Worm (Caenorhabditis elegans) whole organism, late embryonic: Measurements from ENCODE around the gene srh-266.

Experiments used
- C08G9.2 ChIP-seq: sonication (generic microtip); optimal IDR thresholded peaks from 2 replicates; lab custom pipeline; 2016; ENCODE audit warnings: mild to moderate bottlenecking, missing genetic modification characterization, moderate library complexity, missing compliant biosample characterization
- Y22D7AL.16 ChIP-seq: sonication (generic microtip); optimal IDR thresholded peaks from 2 replicates; lab custom pipeline; 2016; ENCODE audit warnings: missing genetic modification characterization, missing compliant biosample characterization
- ahr-1 ChIP-seq: sonication (generic microtip); optimal IDR thresholded peaks from 2 replicates; lab custom pipeline; 2016; ENCODE audit warnings: missing genetic modification characterization, missing compliant biosample characterization
- ceh-14 ChIP-seq: sonication (generic microtip); optimal IDR thresholded peaks from 2 replicates; lab custom pipeline; 2016; ENCODE audit warnings: missing genotype, missing genetic modification characterization, missing compliant biosample characterization
- ceh-18 ChIP-seq: sonication (generic microtip); optimal IDR thresholded peaks from 2 replicates; lab custom pipeline; 2016; ENCODE audit warnings: missing genetic modification characterization, missing compliant biosample characterization
- ceh-24 ChIP-seq: sonication (generic microtip); optimal IDR thresholded peaks from 2 replicates; lab custom pipeline; 2016; ENCODE audit warnings: mild to moderate bottlenecking, missing genetic modification characterization, missing compliant biosample characterization
- ceh-30 ChIP-seq: fragments of 150-350 bp; optimal IDR thresholded peaks from 2 replicates; lab custom pipeline; 2014; ENCODE audit warnings: missing biosample characterization, missing genetic modification characterization
- ceh-34 ChIP-seq: sonication (generic microtip); optimal IDR thresholded peaks from 2 replicates; lab custom pipeline; 2016; ENCODE audit warnings: mild to moderate bottlenecking, missing genetic modification characterization, missing compliant biosample characterization
- ceh-48 ChIP-seq: sonication (generic microtip); optimal IDR thresholded peaks from 2 replicates; lab custom pipeline; 2016; ENCODE audit warnings: missing genetic modification characterization, inconsistent platforms, missing compliant biosample characterization
- dmd-4 ChIP-seq: sonication (generic microtip); optimal IDR thresholded peaks from 2 replicates; lab custom pipeline; 2016; ENCODE audit warnings: borderline replicate concordance, missing genetic modification characterization, missing compliant biosample characterization
- elt-2 ChIP-seq: sonication (generic microtip); optimal IDR thresholded peaks from 2 replicates; lab custom pipeline; 2016; ENCODE audit warnings: missing genetic modification reagents, missing genetic modification characterization, missing compliant biosample characterization
- ets-4 ChIP-seq: sonication (generic microtip); optimal IDR thresholded peaks from 2 replicates; lab custom pipeline; 2016; ENCODE audit warnings: missing genetic modification characterization, missing compliant biosample characterization
- fax-1 ChIP-seq: sonication (generic microtip); optimal IDR thresholded peaks from 2 replicates; lab custom pipeline; 2016; ENCODE audit warnings: missing genotype, missing genetic modification characterization, missing compliant biosample characterization
- fkh-6 ChIP-seq: sonication (generic microtip); optimal IDR thresholded peaks from 2 replicates; lab custom pipeline; 2016; ENCODE audit warnings: missing genetic modification characterization, missing compliant biosample characterization
- gmeb-2 ChIP-seq: sonication (generic microtip); optimal IDR thresholded peaks from 2 replicates; lab custom pipeline; 2016; ENCODE audit warnings: missing genetic modification characterization, inconsistent platforms, missing compliant biosample characterization
- hlh-13 ChIP-seq: fragments of 200-800 bp; sonication (Bioruptor generic); optimal IDR thresholded peaks from 2 replicates; lab custom pipeline; 2018; ENCODE audit warnings: mild to moderate bottlenecking, missing genetic modification characterization, missing compliant biosample characterization
- hlh-15 ChIP-seq: sonication (generic microtip); optimal IDR thresholded peaks from 2 replicates; lab custom pipeline; 2016; ENCODE audit warnings: missing genetic modification characterization, missing compliant biosample characterization
- hlh-6 ChIP-seq: sonication (generic microtip); optimal IDR thresholded peaks from 2 replicates; lab custom pipeline; 2016; ENCODE audit warnings: missing genotype, missing genetic modification characterization, missing compliant biosample characterization
- lin-11 ChIP-seq: fragments of 200-800 bp; sonication (Bioruptor generic); optimal IDR thresholded peaks from 2 replicates; lab custom pipeline; 2018; ENCODE audit warnings: mild to moderate bottlenecking, missing genetic modification characterization, missing compliant biosample characterization
- mec-3 ChIP-seq: sonication (generic microtip); optimal IDR thresholded peaks from 2 replicates; lab custom pipeline; 2016; ENCODE audit warnings: borderline replicate concordance, missing genetic modification characterization, missing compliant biosample characterization
- nfya-1 ChIP-seq: sonication (generic microtip); optimal IDR thresholded peaks from 2 replicates; lab custom pipeline; 2017; ENCODE audit warnings: missing genetic modification characterization, mild to moderate bottlenecking, missing compliant biosample characterization, antibody characterized with exemption, moderate library complexity
- nhr-232 ChIP-seq: sonication (generic microtip); optimal IDR thresholded peaks from 2 replicates; lab custom pipeline; 2016; ENCODE audit warnings: missing genetic modification characterization, missing compliant biosample characterization
- odd-2 ChIP-seq: sonication (generic microtip); optimal IDR thresholded peaks from 2 replicates; lab custom pipeline; 2017; ENCODE audit warnings: antibody characterized with exemption, mild to moderate bottlenecking, missing genetic modification characterization, missing compliant biosample characterization
- pag-3 ChIP-seq: sonication (generic microtip); optimal IDR thresholded peaks from 2 replicates; lab custom pipeline; 2016; ENCODE audit warnings: missing compliant biosample characterization, missing genetic modification characterization, borderline replicate concordance
- pat-9 ChIP-seq: fragments of 200-800 bp; sonication (Bioruptor generic); optimal IDR thresholded peaks from 2 replicates; lab custom pipeline; 2018; ENCODE audit warnings: mild to moderate bottlenecking, missing genetic modification characterization, moderate library complexity, missing compliant biosample characterization
- pha-2 ChIP-seq: sonication (generic microtip); optimal IDR thresholded peaks from 2 replicates; lab custom pipeline; 2017; ENCODE audit warnings: mild to moderate bottlenecking, missing genetic modification characterization, missing compliant biosample characterization
- pha-4 ChIP-seq: fragments of 150-350 bp; optimal IDR thresholded peaks from 2 replicates; lab custom pipeline; 2018; ENCODE audit warnings: missing biosample characterization, missing genetic modification reagents, missing genetic modification characterization
- sdc-2 ChIP-seq: sonication (generic microtip); optimal IDR thresholded peaks from 2 replicates; lab custom pipeline; 2016; ENCODE audit warnings: missing genotype, missing genetic modification characterization, missing compliant biosample characterization
- sox-2 ChIP-seq: fragments of 200-800 bp; sonication (Bioruptor generic); IDR thresholded peaks from 2 replicates; pipeline ENCODE4 v1.3.6; 2022; ENCODE audit warnings: missing genetic modification reagents, missing genetic modification characterization, missing compliant biosample characterization
- unc-42 ChIP-seq: sonication (generic microtip); optimal IDR thresholded peaks from 2 replicates; lab custom pipeline; 2016; ENCODE audit warnings: missing genotype, missing genetic modification characterization, missing compliant biosample characterization
- unc-55 ChIP-seq: sonication (generic microtip); optimal IDR thresholded peaks from 2 replicates; lab custom pipeline; 2017; ENCODE audit warnings: missing biosample characterization, missing genetic modification reagents, missing genetic modification characterization
- zip-5 ChIP-seq: sonication (generic microtip); optimal IDR thresholded peaks from 2 replicates; lab custom pipeline; 2016; ENCODE audit warnings: missing genetic modification characterization, missing compliant biosample characterization

The srh-266 gene

ce11 chrV:664337-664847 is at the start of gene srh-266, which contains the start of gene F31F4.11:
Gene srh-266 (plus strand): TSS chrV:664797.
Gene F31F4.11 (minus strand): TSS chrV:664437.
- TF ChIP-seq ceh-48 (tag; lab: Kevin White, UChicago): no peak
- TF ChIP-seq C08G9.2 (tag; lab: Kevin White, UChicago): no peak
- TF ChIP-seq fax-1 (tag; lab: Kevin White, UChicago): no peak
- no peak for TF ChIP-seq hlh-13 (GFP tag; lab: Kevin White, UChicago)
- no peak for TF ChIP-seq ahr-1 (tag; lab: Kevin White, UChicago)
- TF ChIP-seq ceh-30: no peak
- no peak for TF ChIP-seq ceh-34
- no peak for TF ChIP-seq gmeb-2 (tag; lab: Kevin White, UChicago)
- no peak for TF ChIP-seq ceh-18 (tag; lab: Kevin White, UChicago)
- no peak for TF ChIP-seq lin-11 (tag; lab: Kevin White, UChicago)

- TF ChIP-seq pag-3 (no peak), fkh-6 (no peak)
- TF ChIP-seq, all 69 proteins: peak for 0
These were observed 49.3 kb upstream of the srh-266 start, which contains the start of gene F48G7.13 for ce11 chrV:615275-615674. Gene F48G7.13 (plus strand): TSS chrV:615575.

- TF ChIP-seq ceh-24: no peak
- TF ChIP-seq odd-2: no peak
- TF ChIP-seq hlh-15: no peak
- TF ChIP-seq dmd-4 (tag; lab: Kevin White, UChicago): no peak
- TF ChIP-seq fax-1 (tag; lab: Kevin White, UChicago): no peak
- no peak for TF ChIP-seq pha-2 (tag; lab: Kevin White, UChicago)
- no peak for TF ChIP-seq mec-3 (tag; lab: Kevin White, UChicago)
These were observed 46.7 kb upstream of the srh-266 start for ce11 chrV:617917-618316.

ce11 chrV:619054-619453 is 45.5 kb upstream of the srh-266 start, which contains the start of gene F48G7.4:
Gene F48G7.4 (plus strand): TSS chrV:619453.
- TF ChIP-seq ceh-18 (tag; lab: Kevin White, UChicago) (peak; percentile 14), unc-55 (peak; percentile 83), Y22D7AL.16 (tag; lab: Kevin White, UChicago) (no peak), elt-2 (tag; lab: Kevin White, UChicago) (no peak), sox-2 (GFP tag; lab: Robert Waterston, UW) (no peak)

ce11 chrV:620987-621386 is 43.6 kb upstream of the srh-266 start:
- TF ChIP-seq sdc-2 (tag; lab: Kevin White, UChicago) (no peak), ceh-24 (no peak), odd-2 (no peak), ceh-14 (tag; lab: Kevin White, UChicago) (no peak), fax-1 (tag; lab: Kevin White, UChicago) (no peak)

ce11 chrV:622902-623301 is 41.7 kb upstream of the srh-266 start, which contains the start of gene F48G7.5:
Gene F48G7.5 (minus strand): TSS chrV:622935.
- TF ChIP-seq pat-9 (tag; lab: Kevin White, UChicago) (no peak), nfya-1 (tag; lab: Kevin White, UChicago) (no peak), sdc-2 (tag; lab: Kevin White, UChicago) (no peak), pha-2 (tag; lab: Kevin White, UChicago) (no peak), lin-11 (tag; lab: Kevin White, UChicago) (no peak), ceh-14 (tag; lab: Kevin White, UChicago) (no peak), nhr-232 (tag; lab: Kevin White, UChicago) (no peak), ets-4 (tag; lab: Kevin White, UChicago) (no peak), zip-5 (tag; lab: Kevin White, UChicago) (no peak), unc-42 (tag; lab: Kevin White, UChicago) (no peak), hlh-6 (tag; lab: Kevin White, UChicago) (no peak), Y22D7AL.16 (tag; lab: Kevin White, UChicago) (no peak), pha-4 (tag; lab: Kevin White, UChicago) (no peak)
